Worm (Caenorhabditis elegans) whole organism, young adult: Measurements from ENCODE around the gene prp-21.

Experiments
- F10E7.11 ChIP-seq: sonication (generic microtip); optimal IDR thresholded peaks from 2 replicates; lab custom pipeline; 2017; ENCODE audit warnings: mild to moderate bottlenecking, missing genetic modification characterization, moderate library complexity, missing compliant biosample characterization
- K12H6.12 ChIP-seq: fragments of 200-800 bp; sonication (Bioruptor generic); optimal IDR thresholded peaks from 2 replicates; lab custom pipeline; 2018; ENCODE audit warnings: mild to moderate bottlenecking, missing genetic modification characterization, missing compliant biosample characterization
- ama-1 ChIP-seq, 3 experiments: fragments of 150-350 bp in 1 of 3; sonication (generic microtip) in 2 of 3; optimal IDR thresholded peaks; 2 replicates each; lab custom pipeline; 2014 to 2018; ENCODE audit warnings: missing biosample characterization in 2 of 3, missing genetic modification characterization in 2 of 3, missing genetic modification reagents in 2 of 3
- lag-1 ChIP-seq: fragments of 200-800 bp; sonication (Bioruptor generic); IDR thresholded peaks from 2 replicates; pipeline ENCODE4 v1.3.6; 2022; ENCODE audit warnings: missing genetic modification reagents, missing genetic modification characterization, missing compliant biosample characterization
- lin-40 ChIP-seq: sonication (generic microtip); optimal IDR thresholded peaks from 2 replicates; lab custom pipeline; 2016; ENCODE audit warnings: missing genetic modification characterization, mild to moderate bottlenecking, missing compliant biosample characterization, missing genotype, missing genetic modification reagents
- lsy-27 ChIP-seq: sonication (generic microtip); optimal IDR thresholded peaks from 2 replicates; lab custom pipeline; 2017; ENCODE audit warnings: missing genetic modification characterization, mild to moderate bottlenecking, missing compliant biosample characterization, antibody characterized with exemption, missing genotype, borderline replicate concordance; ENCODE audit not compliant: insufficient read depth
- rec-8 ChIP-seq, 2 experiments: sonication (generic microtip); optimal IDR thresholded peaks; 2 replicates each; lab custom pipeline; 2016; ENCODE audit warnings: mild to moderate bottlenecking in 2 of 2, missing genetic modification characterization in 2 of 2, missing genetic modification reagents in 2 of 2, missing genotype in 2 of 2, missing biosample characterization in 1 of 2, missing compliant biosample characterization in 1 of 2, moderate library complexity in 1 of 2
- somi-1 ChIP-seq: fragments of 200-800 bp; sonication (Bioruptor generic); optimal IDR thresholded peaks from 2 replicates; lab custom pipeline; 2018; ENCODE audit warnings: mild to moderate bottlenecking, missing genetic modification characterization, missing compliant biosample characterization
- tbp1 ChIP-seq: fragments of 200-800 bp; sonication (Bioruptor generic); optimal IDR thresholded peaks from 2 replicates; lab custom pipeline; 2018; ENCODE audit warnings: mild to moderate bottlenecking, missing genetic modification characterization, missing compliant biosample characterization
- unc-62 ChIP-seq: fragments of 150-350 bp; optimal IDR thresholded peaks from 2 replicates; lab custom pipeline; 2014; ENCODE audit warnings: missing biosample characterization, missing genetic modification reagents, missing genetic modification characterization

DNA sequence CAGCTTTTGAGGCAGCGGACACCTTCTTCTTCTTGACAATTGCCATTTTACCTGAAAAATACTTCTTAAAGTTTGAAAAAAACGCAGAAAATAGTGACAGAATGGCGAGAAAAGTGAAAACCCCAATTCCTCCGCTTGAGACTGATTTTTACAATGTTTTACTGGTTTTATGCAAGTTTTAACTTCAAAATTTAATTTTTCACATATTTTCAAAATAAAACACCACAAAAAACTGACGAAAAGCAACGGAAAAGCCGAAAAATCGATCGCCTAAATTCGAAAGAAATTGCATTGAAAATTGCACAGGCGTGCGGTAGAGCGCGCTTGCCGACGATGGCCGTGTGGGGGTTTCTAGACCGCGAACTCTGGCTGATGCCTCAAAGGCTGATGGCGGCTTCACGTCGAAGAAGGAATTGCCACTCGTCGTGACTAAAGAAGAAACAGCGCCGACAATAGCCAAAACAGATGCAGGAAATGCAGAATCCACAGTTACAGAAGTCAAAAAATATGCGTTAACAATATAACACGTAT lies 8.7 kb upstream of the prp-21 start, which contains the start of gene nsun-1:
- TF ChIP-seq somi-1 = no peak
- no peak for TF ChIP-seq lin-40
- no peak for TF ChIP-seq lag-1
- TF ChIP-seq K12H6.12 (tag; lab: Kevin White, UChicago) = no peak
- TF ChIP-seq unc-62 (GFP tag; lab: Kevin White, UChicago) = no peak
- TF ChIP-seq F10E7.11 = no peak
- TF ChIP-seq tbp1 = no peak
- no peak for TF ChIP-seq lsy-27 (tag; lab: Kevin White, UChicago)
- no peak for TF ChIP-seq ama-1 (optimal IDR thresholded peaks at IDR 0.05; lab: Kevin White, UChicago)
- no peak for TF ChIP-seq ama-1 (GFP tag; optimal IDR thresholded peaks at IDR 0.05; lab: Kevin White, UChicago)
- TF ChIP-seq rec-8 (tag; optimal IDR thresholded peaks at IDR 0.05; lab: Kevin White, UChicago) = no peak
